Worm (Caenorhabditis elegans) whole organism, young adult: ENCODE results near the gene snb-1.

Source experiments
- F52B5.7 ChIP-seq: sonication (generic microtip); optimal IDR thresholded peaks from 2 replicates; lab custom pipeline; 2016; ENCODE audit warnings: mild to moderate bottlenecking, missing genetic modification characterization, missing compliant biosample characterization
- dpff-1 ChIP-seq: sonication (generic microtip); optimal IDR thresholded peaks from 2 replicates; lab custom pipeline; 2017; ENCODE audit warnings: mild to moderate bottlenecking, missing genetic modification characterization, missing compliant biosample characterization
- lag-1 ChIP-seq: fragments of 200-800 bp; sonication (Bioruptor generic); IDR thresholded peaks from 2 replicates; pipeline ENCODE4 v1.3.6; 2022; ENCODE audit warnings: missing genetic modification reagents, missing genetic modification characterization, missing compliant biosample characterization
- madf-10 ChIP-seq: sonication (generic microtip); optimal IDR thresholded peaks from 2 replicates; lab custom pipeline; 2016; ENCODE audit warnings: mild to moderate bottlenecking, missing genetic modification characterization, missing compliant biosample characterization
- sea-2 ChIP-seq: fragments of 200-800 bp; sonication (Bioruptor generic); IDR thresholded peaks from 2 replicates; pipeline ENCODE4 v1.3.6; 2022; ENCODE audit warnings: missing genetic modification characterization, missing compliant biosample characterization

ce11 chrV:6632925-6633324 is 23.4 kb downstream of the snb-1 start, which contains the start of gene scd-2:
- TF ChIP-seq madf-10 (tag; lab: Kevin White, UChicago), result no peak
- no peak for TF ChIP-seq sea-2
- no peak for TF ChIP-seq lag-1 (GFP tag; lab: Robert Waterston, UW)
- TF ChIP-seq dpff-1 (tag; lab: Kevin White, UChicago), result no peak
- no peak for TF ChIP-seq F52B5.7 (tag; lab: Kevin White, UChicago)
